Worm (Caenorhabditis elegans): ENCODE measurements around the gene morc-1.

DNA sequence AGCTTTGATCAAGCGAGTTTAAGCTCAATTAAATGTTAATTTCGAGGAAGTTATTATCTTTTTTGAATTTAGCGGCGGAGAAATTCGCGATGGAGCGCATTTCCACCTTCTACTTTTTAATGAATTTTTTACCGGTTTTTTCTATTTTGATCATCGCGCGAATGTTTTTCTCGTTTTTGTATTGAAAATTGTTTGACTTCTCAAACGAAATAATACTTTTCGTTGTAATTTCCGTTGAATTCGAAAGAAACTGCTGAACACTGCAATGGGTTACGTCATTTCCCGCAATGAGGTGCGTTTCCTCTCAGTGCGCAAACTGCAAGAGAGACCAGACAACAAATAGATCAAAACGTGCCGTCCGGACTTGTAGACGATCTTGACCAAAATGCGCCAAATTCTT lies 25.5 kb downstream of the morc-1 start:
- TF ChIP-seq T22C8.4 (GFP tag; IDR thresholded peaks at IDR 0.05) (no peak), ztf-23 (GFP tag; IDR thresholded peaks at IDR 0.05) (no peak), tab-1 (GFP tag; IDR thresholded peaks at IDR 0.05) (no peak), flt-1 (GFP tag; IDR thresholded peaks at IDR 0.05) (no peak), cog-1 (tag; optimal IDR thresholded peaks at IDR 0.05) (no peak), ref-1 (GFP tag; conservative IDR thresholded peaks at IDR 0.05) (no peak), med-1 (GFP tag; optimal IDR thresholded peaks at IDR 0.05; ENCODE audit: insufficient read depth) (no peak)
